Fruit fly (Drosophila melanogaster) whole organism, embryonic: Measurements from ENCODE around the gene HP1b.

Experiments used
- Antp ChIP-seq: fragments of 200-800 bp; sonication (Bioruptor generic); optimal IDR thresholded peaks from 3 replicates; lab custom pipeline; 2016; ENCODE audit warnings: missing biosample characterization, missing genetic modification characterization
- Blimp-1 ChIP-seq: fragments of 200-800 bp; sonication (Bioruptor generic); optimal IDR thresholded peaks from 3 replicates; lab custom pipeline; 2018; ENCODE audit warnings: missing biosample characterization, missing genetic modification characterization, mild to moderate bottlenecking, moderate library complexity, missing genetic modification reagents
- CG10959 ChIP-seq: fragments of 200-800 bp; sonication (Bioruptor generic); IDR thresholded peaks from 2 replicates; pipeline ENCODE4 v1.3.6; 2022; ENCODE audit warnings: missing biosample characterization, missing genetic modification characterization
- CG12104 ChIP-seq: fragments of 200-800 bp; sonication (Bioruptor generic); optimal IDR thresholded peaks from 3 replicates; lab custom pipeline; 2016; ENCODE audit warnings: missing biosample characterization, missing genetic modification characterization
- CG15269 ChIP-seq: fragments of 200-800 bp; sonication (Bioruptor generic); optimal IDR thresholded peaks from 2 replicates; lab custom pipeline; 2018; ENCODE audit warnings: missing biosample characterization, mild to moderate bottlenecking, missing genetic modification characterization, moderate library complexity
- CG1603 ChIP-seq: fragments of 200-800 bp; sonication (Bioruptor generic); optimal IDR thresholded peaks from 2 replicates; lab custom pipeline; 2019; ENCODE audit warnings: missing biosample characterization, mild to moderate bottlenecking, missing genetic modification characterization, moderate library complexity
- CG17568 ChIP-seq: fragments of 200-800 bp; sonication (Bioruptor generic); optimal IDR thresholded peaks from 2 replicates; lab custom pipeline; 2018; ENCODE audit warnings: missing biosample characterization, mild to moderate bottlenecking, missing genetic modification characterization, moderate library complexity
- CG2199 ChIP-seq: fragments of 200-800 bp; sonication (Bioruptor generic); IDR thresholded peaks from 3 replicates; pipeline ENCODE4 v1.3.6; 2022; ENCODE audit warnings: missing biosample characterization, missing genetic modification characterization
- CG2202 ChIP-seq: fragments of 200-800 bp; sonication (Bioruptor generic); optimal IDR thresholded peaks from 2 replicates; lab custom pipeline; 2018; ENCODE audit warnings: missing biosample characterization, mild to moderate bottlenecking, missing genetic modification characterization
- CG33557 ChIP-seq: fragments of 200-800 bp; sonication (Bioruptor generic); optimal IDR thresholded peaks from 2 replicates; lab custom pipeline; 2019; ENCODE audit warnings: missing biosample characterization, mild to moderate bottlenecking, missing genetic modification characterization, moderate library complexity
- CG42726 ChIP-seq: fragments of 200-800 bp; sonication (Bioruptor generic); IDR thresholded peaks from 2 replicates; pipeline ENCODE4 v1.3.6; 2022; ENCODE audit warnings: missing biosample characterization, missing genetic modification characterization; ENCODE audit not compliant: partially characterized antibody
- CG6683 ChIP-seq: fragments of 200-800 bp; sonication (Bioruptor generic); optimal IDR thresholded peaks from 2 replicates; lab custom pipeline; 2017; ENCODE audit warnings: missing biosample characterization, mild to moderate bottlenecking, missing genetic modification characterization, missing genetic modification reagents
- CG7271 ChIP-seq: fragments of 200-800 bp; sonication (Bioruptor generic); optimal IDR thresholded peaks from 2 replicates; lab custom pipeline; 2018; ENCODE audit warnings: missing biosample characterization, mild to moderate bottlenecking, missing genetic modification characterization, moderate library complexity
- CG7357 ChIP-seq: fragments of 200-800 bp; sonication (Bioruptor generic); IDR thresholded peaks from 3 replicates; pipeline ENCODE4 v1.3.6; 2022; ENCODE audit warnings: missing biosample characterization, missing genetic modification characterization
- CG7372 ChIP-seq: fragments of 200-800 bp; sonication (Bioruptor generic); IDR thresholded peaks from 2 replicates; pipeline ENCODE4 v1.3.6; 2022; ENCODE audit warnings: missing biosample characterization, missing genetic modification characterization
- CG7745 ChIP-seq: fragments of 200-800 bp; sonication (Bioruptor generic); optimal IDR thresholded peaks from 2 replicates; lab custom pipeline; 2018; ENCODE audit warnings: missing biosample characterization, mild to moderate bottlenecking, missing genetic modification characterization, moderate library complexity
- CG7928 ChIP-seq: fragments of 200-800 bp; sonication (Bioruptor generic); optimal IDR thresholded peaks from 2 replicates; lab custom pipeline; 2017; ENCODE audit warnings: missing biosample characterization, mild to moderate bottlenecking, missing genetic modification characterization
- CG9876 ChIP-seq: fragments of 200-800 bp; sonication (Bioruptor generic); optimal IDR thresholded peaks from 2 replicates; lab custom pipeline; 2016; ENCODE audit warnings: missing biosample characterization, missing genetic modification characterization
- D19A ChIP-seq: fragments of 200-800 bp; optimal IDR thresholded peaks from 3 replicates; lab custom pipeline; 2019; ENCODE audit warnings: missing biosample characterization, mild to moderate bottlenecking, missing genetic modification characterization, moderate library complexity
- D19B ChIP-seq: fragments of 200-800 bp; sonication (Bioruptor generic); optimal IDR thresholded peaks from 2 replicates; lab custom pipeline; 2017; ENCODE audit warnings: missing biosample characterization, mild to moderate bottlenecking, missing genetic modification characterization
- Deaf1 ChIP-seq: fragments of 200-800 bp; optimal IDR thresholded peaks from 3 replicates; lab custom pipeline; 2019; ENCODE audit warnings: missing biosample characterization, mild to moderate bottlenecking, missing genetic modification characterization, moderate library complexity
- Dfd ChIP-seq, 2 experiments: fragments of >200 bp; optimal IDR thresholded peaks; 2 replicates each; lab custom pipeline; 2017; ENCODE audit warnings: missing biosample characterization in 2 of 2, missing genetic modification characterization in 2 of 2
- Elba2 ChIP-seq: fragments of 200-800 bp; sonication (Bioruptor generic); optimal IDR thresholded peaks from 3 replicates; lab custom pipeline; 2016; ENCODE audit warnings: missing biosample characterization, missing genetic modification characterization
- Hand ChIP-seq: fragments of 200-800 bp; sonication (Bioruptor generic); optimal IDR thresholded peaks from 2 replicates; lab custom pipeline; 2017; ENCODE audit warnings: mild to moderate bottlenecking, missing biosample characterization, missing genetic modification reagents, missing genetic modification characterization
- Hey ChIP-seq: fragments of 200-800 bp; sonication (Bioruptor generic); optimal IDR thresholded peaks from 3 replicates; lab custom pipeline; 2018; ENCODE audit warnings: missing biosample characterization, mild to moderate bottlenecking, missing genetic modification characterization
- Lim3 ChIP-seq: fragments of 200-800 bp; sonication (Bioruptor generic); IDR thresholded peaks from 2 replicates; pipeline ENCODE4 v1.3.6; 2022; ENCODE audit warnings: missing biosample characterization, missing genetic modification characterization
- Meics ChIP-seq: fragments of 200-800 bp; sonication (Bioruptor generic); optimal IDR thresholded peaks from 2 replicates; lab custom pipeline; 2017; ENCODE audit warnings: missing biosample characterization, mild to moderate bottlenecking, missing genetic modification characterization
- NC2β ChIP-seq: fragments of 200-800 bp; sonication (Bioruptor generic); optimal IDR thresholded peaks from 2 replicates; lab custom pipeline; 2016; ENCODE audit warnings: missing biosample characterization, missing genetic modification characterization
- Nf-YB ChIP-seq: fragments of 200-800 bp; sonication (Bioruptor generic); optimal IDR thresholded peaks from 3 replicates; lab custom pipeline; 2019; ENCODE audit warnings: missing biosample characterization, mild to moderate bottlenecking, missing genetic modification characterization, moderate library complexity
- NfI ChIP-seq: fragments of 200-800 bp; sonication (Bioruptor generic); optimal IDR thresholded peaks from 3 replicates; lab custom pipeline; 2018; ENCODE audit warnings: missing biosample characterization, mild to moderate bottlenecking, missing genetic modification characterization, moderate library complexity
- Pdp1 ChIP-seq, 2 experiments: fragments of 200-800 bp; sonication (Bioruptor generic); optimal IDR thresholded peaks; 3 replicates each; lab custom pipeline; 2016; ENCODE audit warnings: missing biosample characterization in 2 of 2, missing genetic modification characterization in 2 of 2, mild to moderate bottlenecking in 1 of 2, moderate library complexity in 1 of 2
- Side ChIP-seq: fragments of 200-800 bp; sonication (Bioruptor generic); optimal IDR thresholded peaks from 2 replicates; lab custom pipeline; 2016; ENCODE audit warnings: missing biosample characterization, missing genetic modification characterization
- Ssrp ChIP-seq: fragments of 200-800 bp; sonication (Bioruptor generic); optimal IDR thresholded peaks from 2 replicates; lab custom pipeline; 2018; ENCODE audit warnings: missing biosample characterization, mild to moderate bottlenecking, missing genetic modification characterization, moderate library complexity
- Stat92E ChIP-seq, 3 experiments: fragments of >200 bp in 2 of 3; fragments of 200-800 bp in 1 of 3; sonication (Bioruptor generic) in 1 of 3; optimal IDR thresholded peaks; 2 replicates each; lab custom pipeline; 2017 to 2019; ENCODE audit warnings: missing biosample characterization in 3 of 3, missing genetic modification characterization in 3 of 3, mild to moderate bottlenecking in 1 of 3, moderate library complexity in 1 of 3
- Taf1 ChIP-seq: fragments of 200-800 bp; sonication (Bioruptor generic); IDR thresholded peaks from 2 replicates; pipeline ENCODE4 v1.3.6; 2022; ENCODE audit warnings: missing biosample characterization, missing genetic modification characterization
- Vsx1 ChIP-seq: fragments of 200-800 bp; sonication (Bioruptor generic); optimal IDR thresholded peaks from 2 replicates; lab custom pipeline; 2017; ENCODE audit warnings: missing biosample characterization, mild to moderate bottlenecking, missing genetic modification characterization, missing genetic modification reagents
- ap ChIP-seq: fragments of 200-800 bp; sonication (Bioruptor generic); IDR thresholded peaks from 2 replicates; pipeline ENCODE4 v1.3.6; 2022; ENCODE audit warnings: missing biosample characterization, missing genetic modification characterization
- ewg ChIP-seq: fragments of 200-800 bp; sonication (Bioruptor generic); optimal IDR thresholded peaks from 3 replicates; lab custom pipeline; 2017; ENCODE audit warnings: mild to moderate bottlenecking, missing biosample characterization, missing genetic modification reagents, missing genetic modification characterization
- exex ChIP-seq: fragments of 200-800 bp; sonication (Bioruptor generic); optimal IDR thresholded peaks from 4 replicates; lab custom pipeline; 2018; ENCODE audit warnings: missing biosample characterization, mild to moderate bottlenecking, missing genetic modification characterization, moderate library complexity
- gt ChIP-seq: fragments of 200-800 bp; sonication (Bioruptor generic); IDR thresholded peaks from 2 replicates; pipeline ENCODE4 v1.3.6; 2022; ENCODE audit warnings: missing biosample characterization, missing genetic modification characterization
- knrl ChIP-seq: fragments of 200-800 bp; sonication (Bioruptor generic); IDR thresholded peaks from 3 replicates; pipeline ENCODE4 v1.3.6; 2022; ENCODE audit warnings: missing biosample characterization, missing genetic modification characterization; ENCODE audit not compliant: partially characterized antibody
- mld ChIP-seq: fragments of 200-800 bp; sonication (Bioruptor generic); IDR thresholded peaks from 3 replicates; pipeline ENCODE4 v1.3.6; 2022; ENCODE audit warnings: missing biosample characterization, missing genetic modification characterization; ENCODE audit not compliant: partially characterized antibody
- oc ChIP-seq: fragments of 200-800 bp; sonication (Bioruptor generic); optimal IDR thresholded peaks from 2 replicates; lab custom pipeline; 2018; ENCODE audit warnings: missing biosample characterization, mild to moderate bottlenecking, missing genetic modification characterization, moderate library complexity
- odd ChIP-seq: fragments of 200-800 bp; sonication (Bioruptor generic); optimal IDR thresholded peaks from 2 replicates; lab custom pipeline; 2017; ENCODE audit warnings: missing biosample characterization, mild to moderate bottlenecking, missing genetic modification characterization
- otp ChIP-seq: fragments of 200-800 bp; sonication (Bioruptor generic); IDR thresholded peaks from 3 replicates; pipeline ENCODE4, ENCODE4 v1.3.6; 2022; ENCODE audit warnings: missing biosample characterization, missing genetic modification characterization
- pita ChIP-seq: fragments of 200-800 bp; sonication (Bioruptor generic); optimal IDR thresholded peaks from 2 replicates; lab custom pipeline; 2017; ENCODE audit warnings: missing biosample characterization, mild to moderate bottlenecking, missing genetic modification characterization
- pros ChIP-seq: fragments of 200-800 bp; sonication (Bioruptor generic); optimal IDR thresholded peaks from 3 replicates; lab custom pipeline; 2019; ENCODE audit warnings: missing biosample characterization, mild to moderate bottlenecking, missing genetic modification characterization, moderate library complexity
- so ChIP-seq: fragments of 200-800 bp; sonication (Bioruptor generic); IDR thresholded peaks from 3 replicates; pipeline ENCODE4 v1.3.6; 2022; ENCODE audit warnings: missing biosample characterization, missing genetic modification characterization
- usp ChIP-seq: fragments of >200 bp; optimal IDR thresholded peaks from 2 replicates; lab custom pipeline; 2017; ENCODE audit warnings: missing biosample characterization, missing genetic modification characterization
- zen2 ChIP-seq: fragments of 200-800 bp; sonication (Bioruptor generic); IDR thresholded peaks from 3 replicates; pipeline ENCODE4 v1.3.6; 2022; ENCODE audit warnings: missing biosample characterization, missing genetic modification characterization; ENCODE audit not compliant: partially characterized antibody

HP1b gene

dm6 chrX:9106775-9107283, 26.0 kb downstream of the HP1b start, which contains the start of gene Arfrp1 (continued):
- no peak for TF ChIP-seq oc (tag; lab: Kevin White, UChicago)
- TF ChIP-seq otp = no peak
- no peak for TF ChIP-seq Taf1 (GFP tag; lab: Robert Waterston, UW)
- TF ChIP-seq CG17568 (GFP tag; lab: Kevin White, UChicago) = no peak
- no peak for TF ChIP-seq CG7372 (GFP tag; lab: Robert Waterston, UW)
- peak; percentile 62 for TF ChIP-seq Elba2 (GFP tag; lab: Kevin White, UChicago)
- no peak for TF ChIP-seq Dfd (GFP tag; optimal IDR thresholded peaks at IDR 0.05; lab: Kevin White, UChicago)
- no peak for TF ChIP-seq Ssrp (tag; lab: Kevin White, UChicago)
- TF ChIP-seq D19A (tag; lab: Kevin White, UChicago) = no peak
- no peak for TF ChIP-seq CG9876 (GFP tag; lab: Kevin White, UChicago)
- peak; percentile 32 for TF ChIP-seq exex (tag; lab: Kevin White, UChicago)
- TF ChIP-seq CG42726 (GFP tag; lab: Robert Waterston, UW) = peak; percentile 73
- no peak for TF ChIP-seq so (GFP tag; lab: Robert Waterston, UW)
- no peak for TF ChIP-seq NfI (GFP tag; lab: Kevin White, UChicago)
- no peak for TF ChIP-seq Nf-YB (GFP tag; lab: Kevin White, UChicago)
- TF ChIP-seq CG2202 (tag; lab: Kevin White, UChicago) = no peak
- peak; percentile 12 for TF ChIP-seq CG1603
- no peak for TF ChIP-seq gt (GFP tag; lab: Robert Waterston, UW)
- TF ChIP-seq Lim3 = no peak
- TF ChIP-seq usp (GFP tag; lab: Kevin White, UChicago) = no peak
- TF ChIP-seq Pdp1 (GFP tag; optimal IDR thresholded peaks at IDR 0.05; lab: Kevin White, UChicago) = peak; percentile 15 to 26
- no peak for TF ChIP-seq Vsx1 (GFP tag; lab: Kevin White, UChicago)
- no peak for TF ChIP-seq Deaf1 (tag; lab: Kevin White, UChicago)
- TF ChIP-seq mld (GFP tag; lab: Robert Waterston, UW) = 0 out of 3 replicates have a peak, but pooled peaks have one; percentile 50
- no peak for TF ChIP-seq CG10959 (GFP tag; lab: Robert Waterston, UW)
- no peak for TF ChIP-seq Hey
- no peak for TF ChIP-seq odd
- no peak for TF ChIP-seq CG7928 (GFP tag; lab: Kevin White, UChicago)
- TF ChIP-seq pros = no peak
- TF ChIP-seq Stat92E (GFP tag; optimal IDR thresholded peaks at IDR 0.05; lab: Kevin White, UChicago) = no peak
- TF ChIP-seq ap (GFP tag; lab: Robert Waterston, UW) = no peak
- TF ChIP-seq CG7357 (GFP tag; lab: Robert Waterston, UW) = no peak
- no peak for TF ChIP-seq Side
- no peak for TF ChIP-seq CG2199 (GFP tag; lab: Robert Waterston, UW)
- TF ChIP-seq Meics (GFP tag; lab: Kevin White, UChicago) = no peak
- TF ChIP-seq CG15269 (tag; lab: Kevin White, UChicago) = no peak
- no peak for TF ChIP-seq NC2β (GFP tag; lab: Kevin White, UChicago)
- no peak for TF ChIP-seq Antp (GFP tag; lab: Kevin White, UChicago)
- TF ChIP-seq CG7271 (tag; lab: Kevin White, UChicago) = no peak
- no peak for TF ChIP-seq D19B (GFP tag; lab: Kevin White, UChicago)
- no peak for TF ChIP-seq Blimp-1 (GFP tag; lab: Kevin White, UChicago)
- TF ChIP-seq Hand (GFP tag; lab: Kevin White, UChicago) = no peak
- no peak for TF ChIP-seq ewg (GFP tag; lab: Kevin White, UChicago)
- TF ChIP-seq CG6683 (GFP tag; lab: Kevin White, UChicago) = no peak
- TF ChIP-seq CG12104 (GFP tag; lab: Kevin White, UChicago) = peak; percentile 55
- TF ChIP-seq pita (GFP tag; lab: Kevin White, UChicago) = no peak
- TF ChIP-seq CG7745 (tag; lab: Kevin White, UChicago) = no peak
- TF ChIP-seq CG33557 = no peak
- TF ChIP-seq knrl (GFP tag; lab: Robert Waterston, UW) = peak; percentile 80
- 0 out of 3 replicates have a peak, but pooled peaks have one; percentile 44 for TF ChIP-seq zen2
